Fruit fly (Drosophila melanogaster) Kc167 (cell line): ENCODE data around the gene slf.

ENCODE experiments used
- Myc ChIP-seq: fragments of >200 bp; optimal IDR thresholded peaks from 2 replicates; lab custom pipeline; 2017; ENCODE audit warnings: missing external identifiers
- Sin3A ChIP-seq: fragments of >200 bp; optimal IDR thresholded peaks from 2 replicates; lab custom pipeline; 2018; ENCODE audit warnings: missing external identifiers
- h ChIP-seq: fragments of >200 bp; optimal IDR thresholded peaks from 3 replicates; lab custom pipeline; 2018; ENCODE audit warnings: missing external identifiers
- insv ChIP-seq: fragments of >200 bp; optimal IDR thresholded peaks from 3 replicates; lab custom pipeline; 2018; ENCODE audit warnings: missing external identifiers
- psq ChIP-seq: fragments of >200 bp; optimal IDR thresholded peaks from 2 replicates; lab custom pipeline; 2017; ENCODE audit warnings: missing external identifiers
- ttk ChIP-seq: sonication (Bioruptor generic); optimal IDR thresholded peaks from 2 replicates; lab custom pipeline; 2017; ENCODE audit warnings: missing external identifiers

dm6 chr2L:4812261-4813022 lies 10.7 kb upstream of the slf start, which contains the start of gene CG15629:
- TF ChIP-seq psq (no peak), ttk (lab: Kevin White, UChicago) (no peak), Sin3A (lab: Kevin White, UChicago) (no peak), h (lab: Kevin White, UChicago) (no peak), Myc (lab: Kevin White, UChicago) (no peak), insv (lab: Kevin White, UChicago) (no peak)
